Worm (Caenorhabditis elegans) whole organism, young adult: ENCODE data around the gene dot-1.5.

Experiments used
- B0261.1 ChIP-seq: sonication (generic microtip); optimal IDR thresholded peaks from 2 replicates; lab custom pipeline; 2016; ENCODE audit warnings: mild to moderate bottlenecking, missing genetic modification characterization, moderate library complexity, missing compliant biosample characterization
- F33H1.4 ChIP-seq: fragments of 200-800 bp; sonication (Bioruptor generic); IDR thresholded peaks from 2 replicates; pipeline ENCODE4 v1.3.6; 2022; ENCODE audit warnings: missing genetic modification reagents, missing genetic modification characterization, missing compliant biosample characterization
- F39B2.1 ChIP-seq: fragments of 200-800 bp; sonication (Bioruptor generic); IDR thresholded peaks from 2 replicates; pipeline ENCODE4 v1.3.6; 2022; ENCODE audit warnings: missing genetic modification reagents, missing genetic modification characterization, missing compliant biosample characterization
- K11D2.4 ChIP-seq: fragments of 200-800 bp; sonication (Bioruptor generic); IDR thresholded peaks from 2 replicates; pipeline ENCODE4 v1.3.6; 2022; ENCODE audit warnings: missing genetic modification reagents, missing genetic modification characterization, missing compliant biosample characterization
- T26A5.8 ChIP-seq: sonication (generic microtip); optimal IDR thresholded peaks from 2 replicates; lab custom pipeline; 2016; ENCODE audit warnings: missing genetic modification characterization, missing compliant biosample characterization
- Y67H2A.10 ChIP-seq: fragments of 200-800 bp; sonication (Bioruptor generic); conservative IDR thresholded peaks from 2 replicates; pipeline ENCODE4 v1.3.6; 2022; ENCODE audit warnings: missing genetic modification reagents, missing genetic modification characterization, missing compliant biosample characterization
- ZK185.1 ChIP-seq: sonication (generic microtip); optimal IDR thresholded peaks from 2 replicates; lab custom pipeline; 2016; ENCODE audit warnings: mild to moderate bottlenecking, missing genetic modification characterization, missing compliant biosample characterization; ENCODE audit not compliant: poor library complexity, severe bottlenecking
- akir-1 ChIP-seq: fragments of 200-800 bp; sonication (Bioruptor generic); optimal IDR thresholded peaks from 2 replicates; lab custom pipeline; 2018; ENCODE audit warnings: mild to moderate bottlenecking, missing genetic modification characterization, moderate library complexity, missing compliant biosample characterization
- ama-1 ChIP-seq, 3 experiments: fragments of 150-350 bp in 1 of 3; sonication (generic microtip) in 2 of 3; optimal IDR thresholded peaks; 2 replicates each; lab custom pipeline; 2014 to 2018; ENCODE audit warnings: missing biosample characterization in 2 of 3, missing genetic modification characterization in 2 of 3, missing genetic modification reagents in 2 of 3
- atf-7 ChIP-seq: sonication (generic microtip); optimal IDR thresholded peaks from 2 replicates; lab custom pipeline; 2017; ENCODE audit warnings: mild to moderate bottlenecking, missing genetic modification characterization, missing compliant biosample characterization
- athp-1 ChIP-seq: sonication (generic microtip); optimal IDR thresholded peaks from 2 replicates; lab custom pipeline; 2017; ENCODE audit warnings: mild to moderate bottlenecking, missing genetic modification characterization, missing compliant biosample characterization
- cebp-1 ChIP-seq, 2 experiments: fragments of 200-800 bp in 1 of 2; sonication (Bioruptor generic) in 1 of 2; sonication (generic microtip) in 1 of 2; IDR thresholded peaks in 1 of 2; optimal IDR thresholded peaks in 1 of 2; 2 replicates each; pipeline versions ENCODE4 v1.3.6 to Lab custom; 2017 to 2022; ENCODE audit warnings: missing compliant biosample characterization in 2 of 2, missing genetic modification characterization in 2 of 2, mild to moderate bottlenecking in 1 of 2, missing genetic modification reagents in 1 of 2, moderate library complexity in 1 of 2
- ceh-100 ChIP-seq: fragments of 200-800 bp; sonication (Bioruptor generic); IDR thresholded peaks from 2 replicates; pipeline ENCODE4 v1.3.6; 2022; ENCODE audit warnings: missing genetic modification reagents, missing genetic modification characterization, missing compliant biosample characterization
- ceh-27 ChIP-seq: fragments of 200-800 bp; sonication (Bioruptor generic); optimal IDR thresholded peaks from 2 replicates; lab custom pipeline; 2018; ENCODE audit warnings: mild to moderate bottlenecking, missing genetic modification characterization, moderate library complexity, missing compliant biosample characterization
- ceh-58 ChIP-seq: fragments of 200-800 bp; sonication (Bioruptor generic); IDR thresholded peaks from 2 replicates; pipeline ENCODE4 v1.3.6; 2022; ENCODE audit warnings: missing genetic modification characterization, missing compliant biosample characterization
- ceh-79 ChIP-seq: sonication (generic microtip); optimal IDR thresholded peaks from 2 replicates; lab custom pipeline; 2017; ENCODE audit warnings: mild to moderate bottlenecking, missing genetic modification characterization, missing compliant biosample characterization
- egl-18 ChIP-seq: fragments of 200-800 bp; sonication (Bioruptor generic); IDR thresholded peaks from 2 replicates; pipeline ENCODE4 v1.3.6; 2022; ENCODE audit warnings: missing genetic modification reagents, missing genetic modification characterization, missing compliant biosample characterization
- egl-44 ChIP-seq: fragments of 200-800 bp; sonication (Bioruptor generic); IDR thresholded peaks from 2 replicates; pipeline ENCODE4 v1.3.6; 2022; ENCODE audit warnings: missing genetic modification reagents, missing genetic modification characterization, missing compliant biosample characterization
- egrh-3 ChIP-seq: fragments of 200-800 bp; sonication (Bioruptor generic); IDR thresholded peaks from 2 replicates; pipeline ENCODE4 v1.3.6; 2022; ENCODE audit warnings: missing genetic modification reagents, missing genetic modification characterization, missing compliant biosample characterization
- ekl-4 ChIP-seq: fragments of 200-800 bp; sonication (Bioruptor generic); IDR thresholded peaks from 2 replicates; pipeline ENCODE4 v1.3.6; 2022; ENCODE audit warnings: missing genetic modification reagents, missing genetic modification characterization, missing compliant biosample characterization
- him-1 ChIP-seq: sonication (generic microtip); optimal IDR thresholded peaks from 2 replicates; lab custom pipeline; 2016; ENCODE audit warnings: missing genotype, missing genetic modification reagents, missing genetic modification characterization, missing compliant biosample characterization
- hmg-1.2 ChIP-seq: fragments of 200-800 bp; sonication (Bioruptor generic); IDR thresholded peaks from 2 replicates; pipeline ENCODE4 v1.3.6; 2022; ENCODE audit warnings: missing genetic modification reagents, missing genetic modification characterization, missing compliant biosample characterization
- hmg-20 ChIP-seq: fragments of 200-800 bp; sonication (Bioruptor generic); IDR thresholded peaks from 2 replicates; pipeline ENCODE4 v1.3.6; 2022; ENCODE audit warnings: missing genetic modification reagents, missing genetic modification characterization, missing compliant biosample characterization
- hrde-1 ChIP-seq: sonication (generic microtip); optimal IDR thresholded peaks from 2 replicates; lab custom pipeline; 2016; ENCODE audit warnings: missing genetic modification characterization, mild to moderate bottlenecking, missing compliant biosample characterization, moderate library complexity, missing genotype, missing genetic modification reagents, borderline replicate concordance
- hsf-1 ChIP-seq: fragments of 200-800 bp; sonication (Bioruptor generic); IDR thresholded peaks from 2 replicates; pipeline ENCODE4 v1.3.6; 2022; ENCODE audit warnings: missing genetic modification reagents, missing genetic modification characterization, missing compliant biosample characterization
- let-526 ChIP-seq: fragments of 200-800 bp; sonication (Bioruptor generic); IDR thresholded peaks from 2 replicates; pipeline ENCODE4 v1.3.6; 2022; ENCODE audit warnings: missing genetic modification reagents, missing genetic modification characterization, missing compliant biosample characterization
- let-607 ChIP-seq, 2 experiments: fragments of 200-800 bp in 1 of 2; sonication (Bioruptor generic) in 1 of 2; sonication (generic microtip) in 1 of 2; optimal IDR thresholded peaks; 2 replicates each; lab custom pipeline; 2016 to 2018; ENCODE audit warnings: mild to moderate bottlenecking in 2 of 2, missing compliant biosample characterization in 2 of 2, missing genetic modification characterization in 2 of 2, moderate library complexity in 2 of 2, missing genotype in 1 of 2
- lin-40 ChIP-seq: sonication (generic microtip); optimal IDR thresholded peaks from 2 replicates; lab custom pipeline; 2016; ENCODE audit warnings: missing genetic modification characterization, mild to moderate bottlenecking, missing compliant biosample characterization, missing genotype, missing genetic modification reagents
- lir-1 ChIP-seq: fragments of 200-800 bp; sonication (Bioruptor generic); conservative IDR thresholded peaks from 2 replicates; pipeline ENCODE4 v1.3.6; 2022; ENCODE audit warnings: missing genetic modification reagents, missing genetic modification characterization, missing compliant biosample characterization
- madf-6 ChIP-seq: fragments of 200-800 bp; sonication (Bioruptor generic); IDR thresholded peaks from 2 replicates; pipeline ENCODE4 v1.3.6; 2022; ENCODE audit warnings: missing genetic modification reagents, missing genetic modification characterization, missing compliant biosample characterization
- madf-8 ChIP-seq: fragments of 200-800 bp; sonication (Bioruptor generic); conservative IDR thresholded peaks from 2 replicates; pipeline ENCODE4 v1.3.6; 2022; ENCODE audit warnings: missing genetic modification reagents, missing genetic modification characterization, missing compliant biosample characterization
- mel-28 ChIP-seq: sonication (generic microtip); optimal IDR thresholded peaks from 2 replicates; lab custom pipeline; 2016; ENCODE audit warnings: borderline replicate concordance, mild to moderate bottlenecking, missing genetic modification characterization, missing compliant biosample characterization
- mxl-1 ChIP-seq: sonication (generic microtip); optimal IDR thresholded peaks from 2 replicates; lab custom pipeline; 2016; ENCODE audit warnings: missing genetic modification characterization, missing compliant biosample characterization
- nfya-1 ChIP-seq: sonication (generic microtip); optimal IDR thresholded peaks from 2 replicates; lab custom pipeline; 2017; ENCODE audit warnings: antibody characterized with exemption, missing compliant biosample characterization, missing genetic modification characterization, borderline replicate concordance; ENCODE audit not compliant: insufficient read depth
- nfyb-1 ChIP-seq: fragments of 200-800 bp; sonication (Bioruptor generic); IDR thresholded peaks from 2 replicates; pipeline ENCODE4 v1.3.6; 2022; ENCODE audit warnings: missing genetic modification reagents, missing genetic modification characterization, missing compliant biosample characterization
- nhr-120 ChIP-seq: fragments of 200-800 bp; sonication (Bioruptor generic); IDR thresholded peaks from 2 replicates; pipeline ENCODE4 v1.3.6; 2022; ENCODE audit warnings: missing genetic modification characterization, missing compliant biosample characterization
- pha-4 ChIP-seq: fragments of 150-350 bp; sonication (generic microtip); optimal IDR thresholded peaks from 2 replicates; lab custom pipeline; 2014; ENCODE audit warnings: missing biosample characterization, missing genetic modification reagents, missing genetic modification characterization
- somi-1 ChIP-seq: fragments of 200-800 bp; sonication (Bioruptor generic); optimal IDR thresholded peaks from 2 replicates; lab custom pipeline; 2018; ENCODE audit warnings: mild to moderate bottlenecking, missing genetic modification characterization, missing compliant biosample characterization
- tbp1 ChIP-seq: fragments of 200-800 bp; sonication (Bioruptor generic); optimal IDR thresholded peaks from 2 replicates; lab custom pipeline; 2018; ENCODE audit warnings: mild to moderate bottlenecking, missing genetic modification characterization, missing compliant biosample characterization
- tbx-9 ChIP-seq: sonication (generic microtip); optimal IDR thresholded peaks from 2 replicates; lab custom pipeline; 2016; ENCODE audit warnings: borderline replicate concordance, missing genetic modification characterization, inconsistent platforms, missing compliant biosample characterization
- tlf-1 ChIP-seq: fragments of 200-800 bp; sonication (Bioruptor generic); optimal IDR thresholded peaks from 2 replicates; lab custom pipeline; 2018; ENCODE audit warnings: mild to moderate bottlenecking, missing genetic modification characterization, missing compliant biosample characterization
- ztf-18 ChIP-seq: sonication (generic microtip); optimal IDR thresholded peaks from 2 replicates; lab custom pipeline; 2016; ENCODE audit warnings: missing genotype, mild to moderate bottlenecking, missing genetic modification characterization, missing compliant biosample characterization
- ztf-26 ChIP-seq: sonication (generic microtip); optimal IDR thresholded peaks from 2 replicates; lab custom pipeline; 2017; ENCODE audit warnings: missing genetic modification characterization, missing compliant biosample characterization

The dot-1.5 gene

DNA sequence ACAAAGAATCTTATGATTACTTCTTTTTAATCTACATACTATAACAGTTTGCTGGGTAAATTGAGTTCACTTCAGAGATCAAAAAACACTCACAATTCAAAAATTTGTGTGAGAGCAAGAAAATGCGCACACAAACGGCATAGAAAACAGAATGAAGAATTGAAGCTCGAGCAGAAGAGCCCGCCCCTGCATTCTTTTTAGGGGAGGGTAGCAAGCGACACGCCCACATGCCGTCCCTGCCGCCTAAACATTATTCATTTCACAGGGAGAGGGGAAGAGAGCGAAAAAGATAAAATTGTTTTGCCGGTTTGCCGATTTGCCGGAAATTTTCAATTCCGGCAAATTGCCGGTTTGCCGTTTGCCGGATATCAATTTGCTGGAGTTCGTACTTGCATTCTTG lies 7.9 kb upstream of the dot-1.5 start (continued):
- TF ChIP-seq hsf-1 (no peak), ceh-100 (GFP tag; lab: Robert Waterston, UW) (peak; percentile 47; the same call in 1 of the 2 replicates), Y67H2A.10 (GFP tag; lab: Robert Waterston, UW) (no peak), tlf-1 (GFP tag; lab: Kevin White, UChicago) (peak; percentile 90), egl-18 (GFP tag; lab: Robert Waterston, UW) (0 out of 2 replicates have a peak, but pooled peaks have one; percentile 65), let-526 (GFP tag; lab: Robert Waterston, UW) (0 out of 2 replicates have a peak, but pooled peaks have one; percentile 27), ceh-58 (no peak), mxl-1 (tag; lab: Kevin White, UChicago) (no peak), B0261.1 (peak; percentile 52), hmg-1.2 (peak; percentile 75; the same call in 1 of the 2 replicates), pha-4 (tag; lab: Kevin White, UChicago) (no peak), hmg-20 (GFP tag; lab: Robert Waterston, UW) (peak; percentile 89), ztf-18 (tag; lab: Kevin White, UChicago) (no peak), somi-1 (peak; percentile 19), nhr-120 (GFP tag; lab: Robert Waterston, UW) (no peak), egl-44 (GFP tag; lab: Robert Waterston, UW) (no peak), egrh-3 (no peak), F33H1.4 (no peak), tbp1 (GFP tag; lab: Kevin White, UChicago) (no peak), cebp-1 (GFP tag; IDR thresholded peaks at IDR 0.05; lab: Robert Waterston, UW) (peak; percentile 51; the same call in 1 of the 2 replicates), cebp-1 (tag; optimal IDR thresholded peaks at IDR 0.05; lab: Kevin White, UChicago) (no peak), lir-1 (peak; percentile 73), mel-28 (tag; lab: Kevin White, UChicago) (peak; percentile 10), tbx-9 (tag; lab: Kevin White, UChicago) (no peak), nfyb-1 (GFP tag; lab: Robert Waterston, UW) (peak; percentile 92), hrde-1 (tag; lab: Kevin White, UChicago) (no peak), madf-8 (GFP tag; lab: Robert Waterston, UW) (no peak), nfya-1 (tag; lab: Kevin White, UChicago) (no peak), ekl-4 (no peak; the same call in 1 of the 2 replicates)

DNA sequence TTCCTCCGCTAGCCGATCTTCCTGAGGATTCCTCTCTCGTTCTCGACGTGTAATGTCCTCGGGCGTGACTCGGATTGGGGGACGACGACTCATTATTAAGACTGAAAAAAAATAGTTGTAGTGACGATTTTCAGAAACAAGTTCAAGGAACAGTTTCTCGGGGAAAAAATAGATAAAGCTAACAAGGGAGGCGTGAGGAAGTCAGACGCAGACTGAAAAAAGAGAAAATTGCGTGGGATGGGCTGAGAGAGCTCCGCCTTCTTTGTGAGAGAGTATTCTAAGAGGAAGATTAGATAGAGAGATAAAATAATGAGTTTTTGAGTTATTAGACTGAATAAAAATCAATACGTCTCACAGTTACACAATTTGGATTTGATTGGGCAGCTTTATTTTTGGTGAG lies 4.0 kb upstream of the dot-1.5 start, which contains the start of gene ZC53.1:
Gene ZC53.1 (minus strand): TSS at position 101 of the 400 bp plus-strand sequence.
- TF ChIP-seq mel-28 (tag; lab: Kevin White, UChicago) (no peak), atf-7 (tag; lab: Kevin White, UChicago) (no peak), him-1 (tag; lab: Kevin White, UChicago) (no peak), ZK185.1 (tag; lab: Kevin White, UChicago) (no peak), athp-1 (no peak), F39B2.1 (GFP tag; lab: Robert Waterston, UW) (no peak), ceh-27 (GFP tag; lab: Kevin White, UChicago) (no peak), tlf-1 (GFP tag; lab: Kevin White, UChicago) (no peak), tbp1 (GFP tag; lab: Kevin White, UChicago) (no peak), ztf-18 (tag; lab: Kevin White, UChicago) (no peak), T26A5.8 (tag; lab: Kevin White, UChicago) (no peak), ceh-79 (tag; lab: Kevin White, UChicago) (no peak), ama-1 (optimal IDR thresholded peaks at IDR 0.05; lab: Kevin White, UChicago) (no peak), ama-1 (GFP tag; optimal IDR thresholded peaks at IDR 0.05; lab: Kevin White, UChicago) (no peak), ztf-26 (tag; lab: Kevin White, UChicago) (no peak), let-607 (tag; optimal IDR thresholded peaks at IDR 0.05; lab: Kevin White, UChicago) (no peak), akir-1 (GFP tag; lab: Kevin White, UChicago) (no peak), ceh-100 (GFP tag; lab: Robert Waterston, UW) (no peak), madf-6 (GFP tag; lab: Robert Waterston, UW) (no peak), lin-40 (tag; lab: Kevin White, UChicago) (no peak), K11D2.4 (GFP tag; lab: Robert Waterston, UW) (no peak)
